Worm (Caenorhabditis elegans) whole organism, mixed stage, embryonic: ENCODE data around the gene clec-54.

ENCODE experiments used
- blmp-1 ChIP-seq: fragments of 150-350 bp; optimal IDR thresholded peaks from 2 replicates; lab custom pipeline; 2014; ENCODE audit warnings: missing biosample characterization, missing genetic modification characterization
- ceh-39 ChIP-seq: fragments of 150-350 bp; optimal IDR thresholded peaks from 2 replicates; lab custom pipeline; 2014; ENCODE audit warnings: missing biosample characterization, missing genetic modification characterization
- ces-1 ChIP-seq: fragments of 150-350 bp; optimal IDR thresholded peaks from 2 replicates; lab custom pipeline; 2014; ENCODE audit warnings: missing biosample characterization, missing genetic modification reagents, missing genetic modification characterization
- elt-3 ChIP-seq: fragments of 150-350 bp; optimal IDR thresholded peaks from 2 replicates; lab custom pipeline; 2014; ENCODE audit warnings: missing biosample characterization, missing genetic modification characterization
- lin-13 ChIP-seq: fragments of 150-350 bp; optimal IDR thresholded peaks from 2 replicates; lab custom pipeline; 2014; ENCODE audit warnings: missing biosample characterization, missing genetic modification characterization
- lsy-2 ChIP-seq: fragments of 150-350 bp; optimal IDR thresholded peaks from 2 replicates; lab custom pipeline; 2014; ENCODE audit warnings: missing biosample characterization, missing genetic modification characterization
- mep-1 ChIP-seq: fragments of 150-350 bp; optimal IDR thresholded peaks from 2 replicates; lab custom pipeline; 2017; ENCODE audit warnings: missing biosample characterization, missing genetic modification reagents, missing genetic modification characterization, inconsistent platforms
- nhr-237 ChIP-seq: fragments of 150-350 bp; optimal IDR thresholded peaks from 2 replicates; lab custom pipeline; 2014; ENCODE audit warnings: missing biosample characterization, missing genetic modification characterization
- nhr-76 ChIP-seq: sonication (generic microtip); optimal IDR thresholded peaks from 2 replicates; lab custom pipeline; 2017; ENCODE audit warnings: missing biosample characterization, missing genetic modification characterization
- pha-4 ChIP-seq: fragments of 150-350 bp; optimal IDR thresholded peaks from 2 replicates; lab custom pipeline; 2018; ENCODE audit warnings: missing biosample characterization, missing genetic modification reagents, missing genetic modification characterization
- unc-62 ChIP-seq: fragments of 150-350 bp; optimal IDR thresholded peaks from 2 replicates; lab custom pipeline; 2014; ENCODE audit warnings: missing biosample characterization, missing genetic modification reagents, missing genetic modification characterization
- ztf-11 ChIP-seq: fragments of 150-350 bp; optimal IDR thresholded peaks from 2 replicates; lab custom pipeline; 2014; ENCODE audit warnings: missing biosample characterization, missing genetic modification characterization

ce11 chrV:14523788-14524582, 47.3 kb downstream of the clec-54 start, which contains the start of gene ril-1:
- TF ChIP-seq nhr-237 (tag; lab: Kevin White, UChicago) (no peak), ces-1 (GFP tag; lab: Kevin White, UChicago) (no peak), blmp-1 (tag; lab: Kevin White, UChicago) (peak; percentile 1), pha-4 (tag; lab: Kevin White, UChicago) (no peak), unc-62 (GFP tag; lab: Kevin White, UChicago) (no peak), lsy-2 (tag; lab: Kevin White, UChicago) (peak; percentile 58), ztf-11 (tag; lab: Kevin White, UChicago) (no peak), ceh-39 (no peak), mep-1 (tag; lab: Kevin White, UChicago) (peak; percentile 19), nhr-76 (no peak), lin-13 (tag; lab: Kevin White, UChicago) (no peak), elt-3 (tag; lab: Kevin White, UChicago) (no peak)
